Fruit fly (Drosophila melanogaster): ENCODE measurements around the gene CG4789.

The CG4789 gene

DNA sequence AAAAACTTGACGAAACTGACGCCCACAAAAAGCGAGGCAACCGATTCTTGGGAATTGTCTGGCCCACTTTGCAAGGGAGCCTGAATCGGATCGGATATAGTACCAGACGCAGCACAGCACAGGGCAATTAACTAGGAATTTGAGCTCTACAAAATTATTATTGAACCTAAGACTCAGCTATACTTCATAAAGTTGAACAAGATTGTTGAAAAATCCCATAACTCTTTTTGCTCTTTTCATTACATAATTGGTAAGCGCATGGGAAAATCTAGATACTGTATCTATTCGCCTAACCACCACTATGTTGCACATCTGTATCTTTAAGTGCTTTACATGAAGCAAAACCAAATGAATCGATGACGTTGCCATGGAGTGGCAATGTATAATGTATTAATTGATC, 32.4 kb downstream of the CG4789 start (continued):
- peak; percentile 57 for TF ChIP-seq Six4 (GFP tag; optimal IDR thresholded peaks at IDR 0.05)
- TF ChIP-seq fd3F (GFP tag; optimal IDR thresholded peaks at IDR 0.05) = peak; percentile 43
- TF ChIP-seq Hr39 (optimal IDR thresholded peaks at IDR 0.05) = no peak
- TF ChIP-seq Ets97D (GFP tag; optimal IDR thresholded peaks at IDR 0.05) = peak; percentile 27
- TF ChIP-seq CG31365 (tag; optimal IDR thresholded peaks at IDR 0.05) = peak; percentile 44
- peak; percentile 63 for TF ChIP-seq CG9817 (tag; optimal IDR thresholded peaks at IDR 0.05)
- peak; percentile 52 for TF ChIP-seq ERR (GFP tag; optimal IDR thresholded peaks at IDR 0.05)
- peak; percentile 33 for TF ChIP-seq maf-S (GFP tag; optimal IDR thresholded peaks at IDR 0.05)
- TF ChIP-seq CG7987 (GFP tag; optimal IDR thresholded peaks at IDR 0.05) = no peak
- TF ChIP-seq E2f1 (GFP tag; IDR thresholded peaks at IDR 0.05) = peak; percentile 64; the same call in 1 of the 2 replicates
- TF ChIP-seq wdn (GFP tag; IDR thresholded peaks at IDR 0.05) = peak; percentile 57; the same call in 1 of the 2 replicates
- TF ChIP-seq CG6813 (GFP tag; optimal IDR thresholded peaks at IDR 0.05) = peak; percentile 61
- peak; percentile 52 for TF ChIP-seq ttk (GFP tag; IDR thresholded peaks at IDR 0.05)
- peak; percentile 60 for TF ChIP-seq CG5180 (GFP tag; optimal IDR thresholded peaks at IDR 0.05)
- no peak for TF ChIP-seq CG17186 (GFP tag; optimal IDR thresholded peaks at IDR 0.05)
- peak; percentile 22 for TF ChIP-seq CrebB (tag; optimal IDR thresholded peaks at IDR 0.05)
- no peak for TF ChIP-seq sim (GFP tag; IDR thresholded peaks at IDR 0.05)
- TF ChIP-seq CG7357 (GFP tag; IDR thresholded peaks at IDR 0.05) = peak; percentile 67; the same call in 2 of the 3 replicates
- no peak for TF ChIP-seq CG1832 (GFP tag; optimal IDR thresholded peaks at IDR 0.05)
- TF ChIP-seq CG17612 (GFP tag; IDR thresholded peaks at IDR 0.05) = 0 out of 2 replicates have a peak, but pooled peaks have one; percentile 35
- peak; percentile 31 for TF ChIP-seq kay (GFP tag; optimal IDR thresholded peaks at IDR 0.05)
- no peak for TF ChIP-seq GATAe (GFP tag; conservative IDR thresholded peaks at IDR 0.05)
- TF ChIP-seq MTF-1 (GFP tag; optimal IDR thresholded peaks at IDR 0.05; ENCODE audit: borderline replicate concordance) = peak; percentile 41
- TF ChIP-seq sima (GFP tag; optimal IDR thresholded peaks at IDR 0.05) = no peak
- TF ChIP-seq CG8388 (GFP tag; optimal IDR thresholded peaks at IDR 0.05) = peak; percentile 81
- no peak for TF ChIP-seq unc-4 (GFP tag; IDR thresholded peaks at IDR 0.05; ENCODE audit: partially characterized antibody)
- TF ChIP-seq CG3407 (GFP tag; optimal IDR thresholded peaks at IDR 0.05) = peak; percentile 74
- peak; percentile 83 for TF ChIP-seq oc (tag; optimal IDR thresholded peaks at IDR 0.05)
- TF ChIP-seq CG4707 (GFP tag; optimal IDR thresholded peaks at IDR 0.05) = peak; percentile 65
- TF ChIP-seq H2.0 (GFP tag; IDR thresholded peaks at IDR 0.05) = peak; percentile 62
- peak; percentile 60 for TF ChIP-seq Rx (GFP tag; IDR thresholded peaks at IDR 0.05)
- TF ChIP-seq CG13624 (GFP tag; optimal IDR thresholded peaks at IDR 0.05) = peak; percentile 15
- TF ChIP-seq CG10321 (GFP tag; IDR thresholded peaks at IDR 0.05) = no peak
- TF ChIP-seq Hmr (GFP tag; optimal IDR thresholded peaks at IDR 0.05) = peak; percentile 42
- peak; percentile 63 for TF ChIP-seq CG1647 (GFP tag; optimal IDR thresholded peaks at IDR 0.05)
- TF ChIP-seq Dp (GFP tag; optimal IDR thresholded peaks at IDR 0.05) = no peak
- peak; percentile 90 for TF ChIP-seq Med (GFP tag)
- TF ChIP-seq trem (tag; optimal IDR thresholded peaks at IDR 0.05) = peak; percentile 74
- no peak for TF ChIP-seq HLH4C (GFP tag; IDR thresholded peaks at IDR 0.05; ENCODE audit: partially characterized antibody)
- no peak for TF ChIP-seq TFAM (GFP tag; optimal IDR thresholded peaks at IDR 0.05)
- peak; percentile 61 for TF ChIP-seq CG7556 (GFP tag; optimal IDR thresholded peaks at IDR 0.05)
- TF ChIP-seq vfl (GFP tag; optimal IDR thresholded peaks at IDR 0.05) = no peak
- TF ChIP-seq CG6791 (GFP tag; IDR thresholded peaks at IDR 0.05; ENCODE audit: partially characterized antibody) = no peak
- peak; percentile 91 for TF ChIP-seq CG1603 (tag; optimal IDR thresholded peaks at IDR 0.05)
- peak; percentile 75 for TF ChIP-seq CG4820 (GFP tag; optimal IDR thresholded peaks at IDR 0.05)
- peak; percentile 66 for TF ChIP-seq lab (GFP tag; optimal IDR thresholded peaks at IDR 0.05)
- peak; percentile 50 for TF ChIP-seq Side (GFP tag; optimal IDR thresholded peaks at IDR 0.05)
- TF ChIP-seq knrl (GFP tag; IDR thresholded peaks at IDR 0.05; ENCODE audit: partially characterized antibody) = no peak
- peak; percentile 55 for TF ChIP-seq CG3847 (GFP tag; IDR thresholded peaks at IDR 0.05)
- no peak for TF ChIP-seq CG4282 (GFP tag; optimal IDR thresholded peaks at IDR 0.05)
- peak; percentile 31 for TF ChIP-seq Spps (tag; optimal IDR thresholded peaks at IDR 0.05)

Data from whole organism, embryonic.